Worm (Caenorhabditis elegans) whole organism, midembryonic: ENCODE measurements around the gene sprr-3.

Experiments
- T22C8.4 ChIP-seq: fragments of 200-800 bp; sonication (Bioruptor generic); IDR thresholded peaks from 2 replicates; pipeline ENCODE4 v1.3.6; 2022; ENCODE audit warnings: missing genetic modification characterization, missing compliant biosample characterization
- cog-1 ChIP-seq: sonication (generic microtip); optimal IDR thresholded peaks from 2 replicates; lab custom pipeline; 2016; ENCODE audit warnings: missing genetic modification characterization, missing compliant biosample characterization
- flt-1 ChIP-seq: fragments of 200-800 bp; sonication (Bioruptor generic); IDR thresholded peaks from 2 replicates; pipeline ENCODE4 v1.3.6; 2022; ENCODE audit warnings: missing genetic modification characterization, missing compliant biosample characterization
- klf-2 ChIP-seq: fragments of 200-800 bp; sonication (Bioruptor generic); conservative IDR thresholded peaks from 2 replicates; pipeline ENCODE4 v1.3.6; 2022; ENCODE audit warnings: missing genetic modification reagents, missing genetic modification characterization, missing compliant biosample characterization
- med-1 ChIP-seq: sonication (generic microtip); optimal IDR thresholded peaks from 2 replicates; lab custom pipeline; 2017; ENCODE audit warnings: missing genetic modification characterization, mild to moderate bottlenecking, missing compliant biosample characterization, antibody characterized with exemption, missing genetic modification reagents; ENCODE audit not compliant: insufficient read depth
- ref-1 ChIP-seq: fragments of 200-800 bp; sonication (Bioruptor generic); conservative IDR thresholded peaks from 2 replicates; pipeline ENCODE4 v1.3.6; 2022; ENCODE audit warnings: missing genetic modification reagents, missing genetic modification characterization, missing compliant biosample characterization
- tab-1 ChIP-seq: fragments of 200-800 bp; sonication (Bioruptor generic); IDR thresholded peaks from 2 replicates; pipeline ENCODE4 v1.3.6; 2022; ENCODE audit warnings: missing genetic modification characterization, missing compliant biosample characterization
- ztf-23 ChIP-seq: fragments of 200-800 bp; sonication (Bioruptor generic); IDR thresholded peaks from 2 replicates; pipeline ENCODE4 v1.3.6; 2022; ENCODE audit warnings: missing genetic modification reagents, missing genetic modification characterization, missing compliant biosample characterization
- ztf-29 ChIP-seq: fragments of 200-800 bp; sonication (Bioruptor generic); IDR thresholded peaks from 2 replicates; pipeline ENCODE4 v1.3.6; 2022; ENCODE audit warnings: missing genetic modification reagents, missing genetic modification characterization, missing compliant biosample characterization

The sprr-3 gene

ce11 chrIV:2548766-2549165, 6.7 kb downstream of the sprr-3 start:
- TF ChIP-seq ref-1 (GFP tag; lab: Robert Waterston, UW) (no peak), T22C8.4 (GFP tag; lab: Robert Waterston, UW) (peak; percentile 80)

ce11 chrIV:2549542-2549941, 7.4 kb downstream of the sprr-3 start:
- TF ChIP-seq klf-2 (GFP tag; lab: Robert Waterston, UW) = no peak
- peak; percentile 88 for TF ChIP-seq T22C8.4 (GFP tag; lab: Robert Waterston, UW)
- TF ChIP-seq ztf-23 (GFP tag; lab: Robert Waterston, UW) = no peak
- no peak for TF ChIP-seq flt-1 (GFP tag; lab: Robert Waterston, UW)

- no peak for TF ChIP-seq tab-1 (GFP tag; lab: Robert Waterston, UW)
- no peak for TF ChIP-seq med-1 (GFP tag; lab: Kevin White, UChicago)
- no peak for TF ChIP-seq ref-1 (GFP tag; lab: Robert Waterston, UW)
- no peak for TF ChIP-seq flt-1 (GFP tag; lab: Robert Waterston, UW)
- no peak for TF ChIP-seq klf-2 (GFP tag; lab: Robert Waterston, UW)
- no peak for TF ChIP-seq cog-1
- peak; percentile 60 for TF ChIP-seq T22C8.4 (GFP tag; lab: Robert Waterston, UW)
Observed at ce11 chrIV:2551418-2551817, 9.3 kb downstream of the sprr-3 start, which contains the start of gene Y69A2AR.23. Gene Y69A2AR.23, minus strand, starts transcription at chrIV:2551684.

ce11 chrIV:2551838-2552237, 9.7 kb downstream of the sprr-3 start:
- no peak for TF ChIP-seq tab-1 (GFP tag; lab: Robert Waterston, UW)
- TF ChIP-seq med-1 (GFP tag; lab: Kevin White, UChicago) = no peak
- no peak for TF ChIP-seq cog-1

ce11 chrIV:2552276-2552675, 10.2 kb downstream of the sprr-3 start:
- TF ChIP-seq ztf-29 (GFP tag; lab: Robert Waterston, UW) = no peak
- no peak for TF ChIP-seq tab-1 (GFP tag; lab: Robert Waterston, UW)
- TF ChIP-seq T22C8.4 (GFP tag; lab: Robert Waterston, UW) = peak; percentile 49; the same call in 1 of the 2 replicates
- no peak for TF ChIP-seq ztf-23 (GFP tag; lab: Robert Waterston, UW)

- no peak for TF ChIP-seq ref-1 (GFP tag; lab: Robert Waterston, UW)
- TF ChIP-seq flt-1 (GFP tag; lab: Robert Waterston, UW) = no peak
- TF ChIP-seq med-1 (GFP tag; lab: Kevin White, UChicago) = no peak
- TF ChIP-seq T22C8.4 (GFP tag; lab: Robert Waterston, UW) = no peak
- no peak for TF ChIP-seq cog-1
- TF ChIP-seq klf-2 (GFP tag; lab: Robert Waterston, UW) = no peak
- no peak for TF ChIP-seq ztf-23 (GFP tag; lab: Robert Waterston, UW)
- TF ChIP-seq ztf-29 (GFP tag; lab: Robert Waterston, UW) = no peak
- no peak for TF ChIP-seq tab-1 (GFP tag; lab: Robert Waterston, UW)
Observed at ce11 chrIV:2552855-2553254, 10.8 kb downstream of the sprr-3 start.

- TF ChIP-seq ref-1 (GFP tag; lab: Robert Waterston, UW) (no peak), T22C8.4 (GFP tag; lab: Robert Waterston, UW) (peak; percentile 55; the same call in 1 of the 2 replicates)
Observed at ce11 chrIV:2556211-2556610, 14.1 kb downstream of the sprr-3 start.

- TF ChIP-seq ztf-29 (GFP tag; lab: Robert Waterston, UW) = no peak
- no peak for TF ChIP-seq klf-2 (GFP tag; lab: Robert Waterston, UW)
- TF ChIP-seq ztf-23 (GFP tag; lab: Robert Waterston, UW) = no peak
- TF ChIP-seq T22C8.4 (GFP tag; lab: Robert Waterston, UW) = no peak
- no peak for TF ChIP-seq med-1 (GFP tag; lab: Kevin White, UChicago)
- TF ChIP-seq ref-1 (GFP tag; lab: Robert Waterston, UW) = no peak
- no peak for TF ChIP-seq cog-1
- no peak for TF ChIP-seq tab-1 (GFP tag; lab: Robert Waterston, UW)
- TF ChIP-seq flt-1 (GFP tag; lab: Robert Waterston, UW) = no peak
Observed at ce11 chrIV:2561358-2561757, 19.3 kb downstream of the sprr-3 start, which contains the start of gene Y69A2AR.46. Gene Y69A2AR.46, plus strand, starts transcription at chrIV:2561658.

- TF ChIP-seq tab-1 (GFP tag; lab: Robert Waterston, UW) = no peak
- no peak for TF ChIP-seq T22C8.4 (GFP tag; lab: Robert Waterston, UW)
- no peak for TF ChIP-seq klf-2 (GFP tag; lab: Robert Waterston, UW)
- TF ChIP-seq ztf-29 (GFP tag; lab: Robert Waterston, UW) = no peak
- TF ChIP-seq flt-1 (GFP tag; lab: Robert Waterston, UW) = no peak
- no peak for TF ChIP-seq ztf-23 (GFP tag; lab: Robert Waterston, UW)
- TF ChIP-seq cog-1 = no peak
- TF ChIP-seq ref-1 (GFP tag; lab: Robert Waterston, UW) = no peak
- no peak for TF ChIP-seq med-1 (GFP tag; lab: Kevin White, UChicago)
Observed at ce11 chrIV:2562071-2562470, 20.0 kb downstream of the sprr-3 start, which contains the start of gene Y69A2AR.50. Gene Y69A2AR.50, plus strand, starts transcription at chrIV:2562371.

ce11 chrIV:2563969-2564368, 21.9 kb downstream of the sprr-3 start, which contains the start of gene Y69A2AR.24:
Gene Y69A2AR.24, minus strand, starts transcription at chrIV:2564069.
- TF ChIP-seq ztf-29 (GFP tag; lab: Robert Waterston, UW) = no peak
- TF ChIP-seq cog-1 = no peak
- no peak for TF ChIP-seq T22C8.4 (GFP tag; lab: Robert Waterston, UW)
- no peak for TF ChIP-seq klf-2 (GFP tag; lab: Robert Waterston, UW)
- no peak for TF ChIP-seq ref-1 (GFP tag; lab: Robert Waterston, UW)
- TF ChIP-seq ztf-23 (GFP tag; lab: Robert Waterston, UW) = no peak
- no peak for TF ChIP-seq med-1 (GFP tag; lab: Kevin White, UChicago)
- no peak for TF ChIP-seq flt-1 (GFP tag; lab: Robert Waterston, UW)
- no peak for TF ChIP-seq tab-1 (GFP tag; lab: Robert Waterston, UW)
